Worm (Caenorhabditis elegans) whole organism, late embryonic: ENCODE measurements around the gene fbxa-224.

Experiments
- C38D4.7 ChIP-seq: fragments of 200-800 bp; sonication (Bioruptor generic); optimal IDR thresholded peaks from 2 replicates; lab custom pipeline; 2018; ENCODE audit warnings: mild to moderate bottlenecking, missing genetic modification characterization, moderate library complexity, missing compliant biosample characterization
- F13H6.1 ChIP-seq: sonication (generic microtip); optimal IDR thresholded peaks from 2 replicates; lab custom pipeline; 2016; ENCODE audit warnings: missing genetic modification characterization, missing compliant biosample characterization
- K02D7.2 ChIP-seq: sonication (generic microtip); optimal IDR thresholded peaks from 2 replicates; lab custom pipeline; 2017; ENCODE audit warnings: mild to moderate bottlenecking, missing genetic modification characterization, missing compliant biosample characterization
- K09A11.1 ChIP-seq: sonication (generic microtip); optimal IDR thresholded peaks from 2 replicates; lab custom pipeline; 2017; ENCODE audit warnings: antibody characterized with exemption, mild to moderate bottlenecking, missing genetic modification characterization, missing compliant biosample characterization; ENCODE audit not compliant: insufficient read depth
- T23F11.4 ChIP-seq: fragments of 200-800 bp; sonication (Bioruptor generic); optimal IDR thresholded peaks from 2 replicates; lab custom pipeline; 2018; ENCODE audit warnings: mild to moderate bottlenecking, missing genetic modification characterization, missing compliant biosample characterization
- Y22D7AL.16 ChIP-seq: sonication (generic microtip); optimal IDR thresholded peaks from 2 replicates; lab custom pipeline; 2016; ENCODE audit warnings: missing genetic modification characterization, missing compliant biosample characterization
- ama-1 ChIP-seq: fragments of 150-350 bp; optimal IDR thresholded peaks from 2 replicates; lab custom pipeline; 2014
- ceh-18 ChIP-seq: sonication (generic microtip); optimal IDR thresholded peaks from 2 replicates; lab custom pipeline; 2016; ENCODE audit warnings: missing genetic modification characterization, missing compliant biosample characterization
- ceh-19 ChIP-seq: fragments of 200-800 bp; sonication (Bioruptor generic); optimal IDR thresholded peaks from 2 replicates; lab custom pipeline; 2018; ENCODE audit warnings: mild to moderate bottlenecking, missing genetic modification characterization, missing compliant biosample characterization
- ceh-2 ChIP-seq: sonication (generic microtip); optimal IDR thresholded peaks from 2 replicates; lab custom pipeline; 2016; ENCODE audit warnings: missing genotype, missing genetic modification characterization, missing compliant biosample characterization
- ceh-22 ChIP-seq: sonication (generic microtip); optimal IDR thresholded peaks from 2 replicates; lab custom pipeline; 2017; ENCODE audit warnings: missing biosample characterization, missing genetic modification characterization
- ceh-30 ChIP-seq: fragments of 150-350 bp; optimal IDR thresholded peaks from 2 replicates; lab custom pipeline; 2014; ENCODE audit warnings: missing biosample characterization, missing genetic modification characterization
- ceh-31 ChIP-seq: sonication (generic microtip); optimal IDR thresholded peaks from 2 replicates; lab custom pipeline; 2016; ENCODE audit warnings: missing genetic modification characterization, missing compliant biosample characterization
- ceh-34 ChIP-seq: sonication (generic microtip); optimal IDR thresholded peaks from 2 replicates; lab custom pipeline; 2016; ENCODE audit warnings: mild to moderate bottlenecking, missing genetic modification characterization, missing compliant biosample characterization
- ceh-9 ChIP-seq: sonication (generic microtip); optimal IDR thresholded peaks from 2 replicates; lab custom pipeline; 2016; ENCODE audit warnings: mild to moderate bottlenecking, missing genetic modification characterization, inconsistent platforms, missing compliant biosample characterization
- che-1 ChIP-seq: sonication (generic microtip); optimal IDR thresholded peaks from 2 replicates; lab custom pipeline; 2016; ENCODE audit warnings: mild to moderate bottlenecking, missing genetic modification characterization, missing compliant biosample characterization
- elt-4 ChIP-seq: sonication (generic microtip); optimal IDR thresholded peaks from 2 replicates; lab custom pipeline; 2016; ENCODE audit warnings: missing genetic modification characterization, missing compliant biosample characterization
- hlh-15 ChIP-seq: sonication (generic microtip); optimal IDR thresholded peaks from 2 replicates; lab custom pipeline; 2016; ENCODE audit warnings: missing genetic modification characterization, missing compliant biosample characterization
- madf-2 ChIP-seq: sonication (generic microtip); optimal IDR thresholded peaks from 2 replicates; lab custom pipeline; 2017; ENCODE audit warnings: missing genetic modification characterization, missing compliant biosample characterization
- nfya-1 ChIP-seq: sonication (generic microtip); optimal IDR thresholded peaks from 2 replicates; lab custom pipeline; 2017; ENCODE audit warnings: missing genetic modification characterization, mild to moderate bottlenecking, missing compliant biosample characterization, antibody characterized with exemption, moderate library complexity
- nhr-11 ChIP-seq: fragments of 150-350 bp; optimal IDR thresholded peaks from 2 replicates; lab custom pipeline; 2014; ENCODE audit warnings: missing biosample characterization, missing genetic modification characterization
- nhr-232 ChIP-seq: sonication (generic microtip); optimal IDR thresholded peaks from 2 replicates; lab custom pipeline; 2016; ENCODE audit warnings: missing genetic modification characterization, missing compliant biosample characterization
- pha-2 ChIP-seq: sonication (generic microtip); optimal IDR thresholded peaks from 2 replicates; lab custom pipeline; 2017; ENCODE audit warnings: mild to moderate bottlenecking, missing genetic modification characterization, missing compliant biosample characterization
- pqm-1 ChIP-seq: sonication (generic microtip); optimal IDR thresholded peaks from 2 replicates; lab custom pipeline; 2016; ENCODE audit warnings: missing genetic modification characterization, missing compliant biosample characterization
- sdc-2 ChIP-seq: sonication (generic microtip); optimal IDR thresholded peaks from 2 replicates; lab custom pipeline; 2016; ENCODE audit warnings: missing genotype, missing genetic modification characterization, missing compliant biosample characterization
- sox-2 ChIP-seq: fragments of 200-800 bp; sonication (Bioruptor generic); IDR thresholded peaks from 2 replicates; pipeline ENCODE4 v1.3.6; 2022; ENCODE audit warnings: missing genetic modification reagents, missing genetic modification characterization, missing compliant biosample characterization
- sox-4 ChIP-seq: sonication (generic microtip); optimal IDR thresholded peaks from 2 replicates; lab custom pipeline; 2017; ENCODE audit warnings: mild to moderate bottlenecking, missing genetic modification characterization, inconsistent platforms, missing compliant biosample characterization
- syd-9 ChIP-seq: sonication (generic microtip); optimal IDR thresholded peaks from 2 replicates; lab custom pipeline; 2016; ENCODE audit warnings: mild to moderate bottlenecking, missing genetic modification characterization, moderate library complexity, missing compliant biosample characterization
- tbx-2 ChIP-seq: sonication (generic microtip); optimal IDR thresholded peaks from 2 replicates; lab custom pipeline; 2016; ENCODE audit warnings: missing genetic modification characterization, missing compliant biosample characterization
- ttx-3 ChIP-seq: sonication (generic microtip); optimal IDR thresholded peaks from 2 replicates; lab custom pipeline; 2016; ENCODE audit warnings: missing genetic modification reagents, missing genetic modification characterization, missing compliant biosample characterization
- unc-3 ChIP-seq, 2 experiments: fragments of 200-800 bp in 1 of 2; sonication (Bioruptor generic) in 1 of 2; sonication (generic microtip) in 1 of 2; conservative IDR thresholded peaks in 1 of 2; optimal IDR thresholded peaks in 1 of 2; 2 replicates each; pipeline versions ENCODE4 v1.3.6 to Lab custom; 2016 to 2022; ENCODE audit warnings: missing compliant biosample characterization in 2 of 2, missing genetic modification characterization in 2 of 2, missing genetic modification reagents in 1 of 2
- unc-86 ChIP-seq: sonication (generic microtip); optimal IDR thresholded peaks from 2 replicates; lab custom pipeline; 2016; ENCODE audit warnings: missing genetic modification characterization, missing compliant biosample characterization
- ztf-16 ChIP-seq: sonication (generic microtip); optimal IDR thresholded peaks from 2 replicates; lab custom pipeline; 2017; ENCODE audit warnings: missing genetic modification characterization, missing compliant biosample characterization

The fbxa-224 gene

DNA sequence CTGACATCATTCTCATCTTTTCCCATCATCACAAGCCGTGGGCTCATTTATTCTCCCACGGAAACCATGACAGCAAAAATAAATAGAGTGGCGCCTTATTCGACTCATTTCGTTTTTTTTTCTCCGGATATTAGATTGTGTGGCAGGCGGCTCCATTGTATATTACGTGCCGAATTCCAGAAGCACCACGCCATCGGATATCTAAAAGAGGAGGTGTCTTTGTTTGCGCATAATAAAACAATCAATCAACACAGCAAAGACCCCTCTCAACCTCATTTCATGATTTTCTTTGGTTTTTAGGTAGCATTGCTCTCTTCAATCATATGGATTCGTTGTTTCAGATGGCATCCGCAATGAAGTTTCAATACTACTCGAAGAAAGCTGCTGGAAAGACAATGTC, 1.1 kb upstream of the fbxa-224 start, which contains the start of gene tph-1:
Gene tph-1, plus strand, starts transcription at position 301 of the 400 bp plus-strand sequence.
- TF ChIP-seq Y22D7AL.16 (tag; lab: Kevin White, UChicago): no peak
- no peak for TF ChIP-seq sdc-2 (tag; lab: Kevin White, UChicago)
- no peak for TF ChIP-seq unc-86 (tag; lab: Kevin White, UChicago)
- no peak for TF ChIP-seq che-1 (tag; lab: Kevin White, UChicago)
- no peak for TF ChIP-seq ttx-3 (tag; lab: Kevin White, UChicago)
- TF ChIP-seq ceh-30 (tag; lab: Kevin White, UChicago): no peak
- TF ChIP-seq ceh-2 (tag; lab: Kevin White, UChicago): no peak
- no peak for TF ChIP-seq ztf-16 (tag; lab: Kevin White, UChicago)
- TF ChIP-seq, all 69 proteins: peak for 0

- TF ChIP-seq unc-86 (tag; lab: Kevin White, UChicago) (no peak), pqm-1 (no peak), ceh-30 (tag; lab: Kevin White, UChicago) (no peak), Y22D7AL.16 (tag; lab: Kevin White, UChicago) (no peak), ceh-34 (tag; lab: Kevin White, UChicago) (no peak), K02D7.2 (tag; lab: Kevin White, UChicago) (no peak), ama-1 (lab: Kevin White, UChicago) (no peak), C38D4.7 (no peak), nhr-232 (no peak), unc-3 (GFP tag; conservative IDR thresholded peaks at IDR 0.05; lab: Robert Waterston, UW) (no peak), unc-3 (tag; optimal IDR thresholded peaks at IDR 0.05; lab: Kevin White, UChicago) (no peak), K09A11.1 (tag; lab: Kevin White, UChicago) (no peak), pha-2 (tag; lab: Kevin White, UChicago) (no peak), syd-9 (tag; lab: Kevin White, UChicago) (no peak), madf-2 (tag; lab: Kevin White, UChicago) (no peak), ceh-22 (tag; lab: Kevin White, UChicago) (no peak), elt-4 (no peak), sox-4 (tag; lab: Kevin White, UChicago) (no peak), ceh-18 (tag; lab: Kevin White, UChicago) (no peak)
- TF ChIP-seq, all 69 proteins: peak for 0
Observed at ce11 chrII:7547269-7547668, 675 bp downstream of the fbxa-224 start.

DNA sequence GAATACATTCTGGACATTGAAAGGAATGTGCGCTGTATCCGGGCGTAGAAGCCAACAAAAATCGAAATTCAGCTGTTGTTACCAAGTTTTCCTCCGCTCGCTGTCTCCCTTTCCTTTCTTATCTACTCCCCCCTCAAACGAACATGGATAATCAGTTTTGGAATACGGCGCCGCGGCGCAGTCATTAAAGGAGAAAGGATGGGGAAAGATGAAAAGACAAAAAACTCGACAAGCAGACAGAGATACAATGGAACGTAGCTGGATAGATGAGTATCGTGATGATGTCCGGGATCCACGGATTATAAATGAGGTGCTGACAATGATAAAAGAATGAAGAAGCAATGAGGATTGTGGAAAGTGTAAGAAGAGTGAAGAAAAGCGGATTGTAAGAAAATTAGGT, 2.6 kb downstream of the fbxa-224 start:
- no peak for TF ChIP-seq ceh-19 (GFP tag; lab: Kevin White, UChicago)
- no peak for TF ChIP-seq hlh-15 (tag; lab: Kevin White, UChicago)
- TF ChIP-seq T23F11.4 (GFP tag; lab: Kevin White, UChicago): no peak
- no peak for TF ChIP-seq ztf-16 (tag; lab: Kevin White, UChicago)
- TF ChIP-seq K09A11.1 (tag; lab: Kevin White, UChicago): no peak
- no peak for TF ChIP-seq tbx-2

- no peak for TF ChIP-seq unc-3 (GFP tag; conservative IDR thresholded peaks at IDR 0.05; lab: Robert Waterston, UW)
- TF ChIP-seq unc-3 (tag; optimal IDR thresholded peaks at IDR 0.05; lab: Kevin White, UChicago): no peak
- TF ChIP-seq ceh-19 (GFP tag; lab: Kevin White, UChicago): no peak
- TF ChIP-seq ceh-31 (tag; lab: Kevin White, UChicago): no peak
- no peak for TF ChIP-seq syd-9 (tag; lab: Kevin White, UChicago)
- no peak for TF ChIP-seq ceh-18 (tag; lab: Kevin White, UChicago)
Observed at ce11 chrII:7544782-7545181, 3.2 kb downstream of the fbxa-224 start.

DNA sequence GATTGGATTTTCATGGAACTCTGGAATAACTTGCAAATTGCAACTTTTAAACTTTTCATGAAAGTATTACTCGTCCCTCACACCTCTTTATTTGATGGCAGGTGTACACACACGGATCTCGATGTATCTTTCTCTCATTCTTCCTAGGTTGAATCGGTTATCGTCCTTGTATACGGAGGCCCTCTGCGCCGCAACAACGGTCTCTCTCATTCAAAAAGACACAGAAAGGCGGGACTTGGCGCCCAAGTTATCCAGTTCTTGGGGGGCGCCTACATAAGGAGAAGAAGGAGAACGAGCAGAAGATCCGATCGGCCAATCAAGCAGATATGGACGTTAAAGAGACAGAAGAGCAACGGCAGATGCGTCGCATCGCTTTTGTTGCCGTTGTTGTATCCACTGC, 4.1 kb downstream of the fbxa-224 start, which contains the start of gene rol-8:
Gene rol-8, plus strand, starts transcription at position 301 of the 400 bp plus-strand sequence.
- no peak for TF ChIP-seq unc-86 (tag; lab: Kevin White, UChicago)
- TF ChIP-seq pha-2 (tag; lab: Kevin White, UChicago): no peak
- no peak for TF ChIP-seq nhr-11
- no peak for TF ChIP-seq ceh-34 (tag; lab: Kevin White, UChicago)
- TF ChIP-seq sox-2 (GFP tag; lab: Robert Waterston, UW): no peak
- no peak for TF ChIP-seq nfya-1
- TF ChIP-seq ttx-3 (tag; lab: Kevin White, UChicago): no peak
- TF ChIP-seq ceh-31 (tag; lab: Kevin White, UChicago): no peak
- no peak for TF ChIP-seq F13H6.1 (tag; lab: Kevin White, UChicago)
- no peak for TF ChIP-seq ceh-22 (tag; lab: Kevin White, UChicago)
- TF ChIP-seq tbx-2: no peak
- no peak for TF ChIP-seq ceh-9
- no peak for TF ChIP-seq nhr-232
- no peak for TF ChIP-seq ceh-2 (tag; lab: Kevin White, UChicago)
